Worm (Caenorhabditis elegans) whole organism, young adult: ENCODE data around the gene srt-63.

ENCODE experiments used
- B0019.2 ChIP-seq: fragments of 200-800 bp; sonication (Bioruptor generic); conservative IDR thresholded peaks from 2 replicates; pipeline ENCODE4 v1.3.6; 2022; ENCODE audit warnings: missing genetic modification reagents, missing genetic modification characterization, missing compliant biosample characterization
- B0035.1 ChIP-seq: sonication (generic microtip); optimal IDR thresholded peaks from 2 replicates; lab custom pipeline; 2016; ENCODE audit warnings: missing genetic modification characterization, mild to moderate bottlenecking, missing compliant biosample characterization, missing genotype, missing genetic modification reagents
- B0336.3 ChIP-seq: fragments of 200-800 bp; sonication (Bioruptor generic); IDR thresholded peaks from 2 replicates; pipeline ENCODE4 v1.3.6; 2022; ENCODE audit warnings: missing genetic modification characterization, missing compliant biosample characterization
- F57A8.1 ChIP-seq: fragments of 200-800 bp; sonication (Bioruptor generic); optimal IDR thresholded peaks from 2 replicates; lab custom pipeline; 2018; ENCODE audit warnings: mild to moderate bottlenecking, missing genetic modification characterization, moderate library complexity, missing compliant biosample characterization
- K11D2.4 ChIP-seq: fragments of 200-800 bp; sonication (Bioruptor generic); IDR thresholded peaks from 2 replicates; pipeline ENCODE4 v1.3.6; 2022; ENCODE audit warnings: missing genetic modification reagents, missing genetic modification characterization, missing compliant biosample characterization
- K12H6.12 ChIP-seq: fragments of 200-800 bp; sonication (Bioruptor generic); optimal IDR thresholded peaks from 2 replicates; lab custom pipeline; 2018; ENCODE audit warnings: mild to moderate bottlenecking, missing genetic modification characterization, missing compliant biosample characterization
- T26A5.8 ChIP-seq: sonication (generic microtip); optimal IDR thresholded peaks from 2 replicates; lab custom pipeline; 2016; ENCODE audit warnings: missing genetic modification characterization, missing compliant biosample characterization
- Y79H2A.3 ChIP-seq: fragments of 200-800 bp; sonication (Bioruptor generic); conservative IDR thresholded peaks from 2 replicates; pipeline ENCODE4 v1.3.6; 2022; ENCODE audit warnings: missing genetic modification reagents, missing genetic modification characterization, missing compliant biosample characterization
- ZK185.1 ChIP-seq: sonication (generic microtip); optimal IDR thresholded peaks from 2 replicates; lab custom pipeline; 2016; ENCODE audit warnings: mild to moderate bottlenecking, missing genetic modification characterization, missing compliant biosample characterization; ENCODE audit not compliant: poor library complexity, severe bottlenecking
- akir-1 ChIP-seq: fragments of 200-800 bp; sonication (Bioruptor generic); optimal IDR thresholded peaks from 2 replicates; lab custom pipeline; 2018; ENCODE audit warnings: mild to moderate bottlenecking, missing genetic modification characterization, moderate library complexity, missing compliant biosample characterization
- attf-3 ChIP-seq: fragments of 200-800 bp; sonication (Bioruptor generic); conservative IDR thresholded peaks from 2 replicates; pipeline ENCODE4 v1.3.6; 2022; ENCODE audit warnings: missing genetic modification reagents, missing genetic modification characterization, missing compliant biosample characterization
- bed-2 ChIP-seq: fragments of 200-800 bp; sonication (Bioruptor generic); IDR thresholded peaks from 2 replicates; pipeline ENCODE4 v1.3.6; 2022; ENCODE audit warnings: missing genetic modification reagents, missing genetic modification characterization, missing compliant biosample characterization
- cebp-2 ChIP-seq: fragments of 200-800 bp; sonication (Bioruptor generic); IDR thresholded peaks from 2 replicates; pipeline ENCODE4 v1.3.6; 2022; ENCODE audit warnings: missing genetic modification characterization, missing compliant biosample characterization
- ceh-27 ChIP-seq: fragments of 200-800 bp; sonication (Bioruptor generic); optimal IDR thresholded peaks from 2 replicates; lab custom pipeline; 2018; ENCODE audit warnings: mild to moderate bottlenecking, missing genetic modification characterization, moderate library complexity, missing compliant biosample characterization
- ceh-40 ChIP-seq: fragments of 200-800 bp; sonication (Bioruptor generic); IDR thresholded peaks from 2 replicates; pipeline ENCODE4 v1.3.6; 2022; ENCODE audit warnings: missing genetic modification characterization, missing compliant biosample characterization
- chd-7 ChIP-seq: sonication (generic microtip); optimal IDR thresholded peaks from 2 replicates; lab custom pipeline; 2016; ENCODE audit warnings: mild to moderate bottlenecking, missing genetic modification characterization, moderate library complexity, missing compliant biosample characterization
- dpl-1 ChIP-seq: fragments of 150-350 bp; optimal IDR thresholded peaks from 2 replicates; lab custom pipeline; 2014; ENCODE audit warnings: missing biosample characterization, missing genetic modification reagents, missing genetic modification characterization
- egrh-3 ChIP-seq: fragments of 200-800 bp; sonication (Bioruptor generic); IDR thresholded peaks from 2 replicates; pipeline ENCODE4 v1.3.6; 2022; ENCODE audit warnings: missing genetic modification reagents, missing genetic modification characterization, missing compliant biosample characterization
- fkh-3 ChIP-seq: sonication (generic microtip); optimal IDR thresholded peaks from 2 replicates; lab custom pipeline; 2016; ENCODE audit warnings: mild to moderate bottlenecking, missing genetic modification characterization, missing compliant biosample characterization
- gei-17 ChIP-seq: fragments of 200-800 bp; sonication (Bioruptor generic); optimal IDR thresholded peaks from 2 replicates; lab custom pipeline; 2018; ENCODE audit warnings: mild to moderate bottlenecking, missing genetic modification characterization, missing compliant biosample characterization
- hlh-26 ChIP-seq: fragments of 200-800 bp; sonication (Bioruptor generic); conservative IDR thresholded peaks from 2 replicates; pipeline ENCODE4 v1.3.6; 2022; ENCODE audit warnings: missing genetic modification reagents, missing genetic modification characterization, missing compliant biosample characterization
- hmg-1.2 ChIP-seq: fragments of 200-800 bp; sonication (Bioruptor generic); IDR thresholded peaks from 2 replicates; pipeline ENCODE4 v1.3.6; 2022; ENCODE audit warnings: missing genetic modification reagents, missing genetic modification characterization, missing compliant biosample characterization
- hmg-20 ChIP-seq: fragments of 200-800 bp; sonication (Bioruptor generic); IDR thresholded peaks from 2 replicates; pipeline ENCODE4 v1.3.6; 2022; ENCODE audit warnings: missing genetic modification reagents, missing genetic modification characterization, missing compliant biosample characterization
- lin-35 ChIP-seq, 3 experiments: fragments of 150-350 bp in 2 of 3; sonication (generic microtip) in 1 of 3; optimal IDR thresholded peaks; 2 replicates each; lab custom pipeline; 2014 to 2018; ENCODE audit warnings: missing biosample characterization in 3 of 3, missing genetic modification characterization in 3 of 3, missing genetic modification reagents in 3 of 3
- lir-1 ChIP-seq: fragments of 200-800 bp; sonication (Bioruptor generic); conservative IDR thresholded peaks from 2 replicates; pipeline ENCODE4 v1.3.6; 2022; ENCODE audit warnings: missing genetic modification reagents, missing genetic modification characterization, missing compliant biosample characterization
- lsl-1 ChIP-seq: fragments of 200-800 bp; sonication (Bioruptor generic); optimal IDR thresholded peaks from 2 replicates; lab custom pipeline; 2018; ENCODE audit warnings: mild to moderate bottlenecking, missing genetic modification characterization, moderate library complexity, missing compliant biosample characterization
- madf-8 ChIP-seq: fragments of 200-800 bp; sonication (Bioruptor generic); conservative IDR thresholded peaks from 2 replicates; pipeline ENCODE4 v1.3.6; 2022; ENCODE audit warnings: missing genetic modification reagents, missing genetic modification characterization, missing compliant biosample characterization
- nfya-2 ChIP-seq: fragments of 200-800 bp; sonication (Bioruptor generic); IDR thresholded peaks from 2 replicates; pipeline ENCODE4 v1.3.6; 2022; ENCODE audit warnings: missing genetic modification reagents, missing genetic modification characterization, missing compliant biosample characterization
- nhr-80 ChIP-seq: sonication (generic microtip); optimal IDR thresholded peaks from 2 replicates; lab custom pipeline; 2016; ENCODE audit warnings: missing genetic modification characterization, missing compliant biosample characterization
- nhr-90 ChIP-seq: sonication (generic microtip); optimal IDR thresholded peaks from 2 replicates; lab custom pipeline; 2016; ENCODE audit warnings: missing genotype, mild to moderate bottlenecking, missing genetic modification characterization, missing compliant biosample characterization
- sdz-38 ChIP-seq: sonication (generic microtip); optimal IDR thresholded peaks from 2 replicates; lab custom pipeline; 2016; ENCODE audit warnings: missing genotype, missing genetic modification characterization, missing compliant biosample characterization
- sea-2 ChIP-seq: fragments of 200-800 bp; sonication (Bioruptor generic); IDR thresholded peaks from 2 replicates; pipeline ENCODE4 v1.3.6; 2022; ENCODE audit warnings: missing genetic modification characterization, missing compliant biosample characterization
- snpc-3.4 ChIP-seq: sonication (generic microtip); optimal IDR thresholded peaks from 2 replicates; lab custom pipeline; 2017; ENCODE audit warnings: missing genetic modification characterization, mild to moderate bottlenecking, missing compliant biosample characterization, antibody characterized with exemption, moderate library complexity, missing genotype, missing genetic modification reagents
- snpc-4 ChIP-seq, 5 experiments: fragments of 150-350 bp in 1 of 5; sonication (generic microtip) in 4 of 5; optimal IDR thresholded peaks; 2 replicates each; lab custom pipeline; 2014 to 2018; ENCODE audit warnings: missing genetic modification characterization in 5 of 5, missing biosample characterization in 3 of 5, antibody characterized with exemption in 2 of 5, mild to moderate bottlenecking in 2 of 5, missing compliant biosample characterization in 2 of 5, missing genotype in 2 of 5, moderate library complexity in 2 of 5, missing genetic modification reagents in 1 of 5
- tbp1 ChIP-seq: fragments of 200-800 bp; sonication (Bioruptor generic); optimal IDR thresholded peaks from 2 replicates; lab custom pipeline; 2018; ENCODE audit warnings: mild to moderate bottlenecking, missing genetic modification characterization, missing compliant biosample characterization
- xnd-1 ChIP-seq: sonication (generic microtip); optimal IDR thresholded peaks from 2 replicates; lab custom pipeline; 2016; ENCODE audit warnings: missing genotype, missing genetic modification reagents, missing genetic modification characterization, missing compliant biosample characterization
- zfh-2 ChIP-seq: fragments of 200-800 bp; sonication (Bioruptor generic); conservative IDR thresholded peaks from 2 replicates; pipeline ENCODE4 v1.3.6; 2022; ENCODE audit warnings: missing genetic modification reagents, missing genetic modification characterization, missing compliant biosample characterization
- ztf-22 ChIP-seq: fragments of 200-800 bp; sonication (Bioruptor generic); optimal IDR thresholded peaks from 2 replicates; lab custom pipeline; 2018; ENCODE audit warnings: mild to moderate bottlenecking, missing genetic modification characterization, moderate library complexity, missing compliant biosample characterization
- ztf-6 ChIP-seq: fragments of 200-800 bp; sonication (Bioruptor generic); IDR thresholded peaks from 2 replicates; pipeline ENCODE4 v1.3.6; 2022; ENCODE audit warnings: missing genetic modification reagents, missing genetic modification characterization, missing compliant biosample characterization

The srt-63 gene

DNA sequence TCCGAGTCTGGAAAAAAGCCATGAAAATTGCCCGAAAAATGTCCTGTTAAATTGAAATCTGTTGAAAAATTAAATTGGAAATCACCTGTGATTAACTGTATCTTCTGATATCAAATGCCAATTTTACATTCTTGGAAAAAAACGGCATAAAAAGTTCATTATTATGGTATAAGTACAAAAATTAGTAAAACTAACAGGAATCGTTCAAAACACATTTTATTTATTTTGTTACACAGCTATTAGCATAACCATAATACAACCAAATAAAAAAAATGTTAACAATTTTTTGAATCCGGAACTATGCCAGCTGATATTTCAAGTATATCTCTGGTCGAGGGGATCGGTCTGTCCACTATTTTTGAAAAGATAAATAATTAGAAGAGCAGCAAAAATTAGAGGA is 25.4 kb downstream of the srt-63 start, which contains the start of gene K08D9.10:
TSS of gene K08D9.10 (plus strand) at position 301 of the 400 bp plus-strand sequence.
- no peak for TF ChIP-seq Y79H2A.3 (GFP tag; lab: Robert Waterston, UW)
- TF ChIP-seq tbp1 (GFP tag; lab: Kevin White, UChicago), result no peak
- no peak for TF ChIP-seq K12H6.12 (tag; lab: Kevin White, UChicago)
- no peak for TF ChIP-seq chd-7 (tag; lab: Kevin White, UChicago)
- TF ChIP-seq B0035.1 (tag; lab: Kevin White, UChicago), result no peak
- TF ChIP-seq gei-17 (GFP tag; lab: Kevin White, UChicago), result no peak
- TF ChIP-seq ztf-22 (GFP tag; lab: Kevin White, UChicago), result no peak
- TF ChIP-seq ztf-6 (GFP tag; lab: Robert Waterston, UW), result no peak
- no peak for TF ChIP-seq B0019.2 (GFP tag; lab: Robert Waterston, UW)
- no peak for TF ChIP-seq attf-3 (GFP tag; lab: Robert Waterston, UW)
- no peak for TF ChIP-seq hlh-26 (GFP tag; lab: Robert Waterston, UW)
- TF ChIP-seq fkh-3 (tag; lab: Kevin White, UChicago), result no peak
- no peak for TF ChIP-seq lir-1

DNA sequence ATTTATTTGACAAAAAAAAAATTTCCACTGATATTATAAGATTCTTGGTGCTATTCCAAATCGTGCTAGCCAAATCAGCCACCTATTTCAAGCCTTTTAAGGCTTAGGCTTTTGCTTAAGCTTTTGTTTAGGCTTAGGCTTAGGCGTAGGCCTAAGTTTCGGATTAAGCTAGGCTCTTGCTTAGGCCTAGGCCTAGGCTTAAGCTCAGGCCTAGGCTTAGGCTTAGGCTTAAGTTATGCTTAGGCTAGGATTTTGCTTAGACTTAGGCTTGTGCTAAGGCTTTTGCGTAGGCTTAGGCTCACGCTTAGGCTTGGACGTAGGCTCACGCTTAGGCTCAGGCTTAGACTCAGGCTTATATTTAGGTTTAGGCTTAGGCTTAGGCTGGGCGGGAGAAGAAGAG is 25.8 kb downstream of the srt-63 start:
- TF ChIP-seq madf-8 (GFP tag; lab: Robert Waterston, UW) (no peak), akir-1 (GFP tag; lab: Kevin White, UChicago) (no peak), snpc-4 (GFP tag; optimal IDR thresholded peaks at IDR 0.05; lab: Kevin White, UChicago) (no peak), snpc-4 (tag; optimal IDR thresholded peaks at IDR 0.05; lab: Kevin White, UChicago) (no peak), dpl-1 (no peak), B0019.2 (GFP tag; lab: Robert Waterston, UW) (no peak), nfya-2 (GFP tag; lab: Robert Waterston, UW) (no peak), zfh-2 (no peak), K11D2.4 (GFP tag; lab: Robert Waterston, UW) (no peak), lsl-1 (GFP tag; lab: Kevin White, UChicago) (no peak), ZK185.1 (no peak), ceh-40 (no peak), sdz-38 (tag; lab: Kevin White, UChicago) (no peak), hmg-20 (GFP tag; lab: Robert Waterston, UW) (no peak), xnd-1 (tag; lab: Kevin White, UChicago) (no peak), gei-17 (GFP tag; lab: Kevin White, UChicago) (no peak), F57A8.1 (GFP tag; lab: Kevin White, UChicago) (no peak)

DNA sequence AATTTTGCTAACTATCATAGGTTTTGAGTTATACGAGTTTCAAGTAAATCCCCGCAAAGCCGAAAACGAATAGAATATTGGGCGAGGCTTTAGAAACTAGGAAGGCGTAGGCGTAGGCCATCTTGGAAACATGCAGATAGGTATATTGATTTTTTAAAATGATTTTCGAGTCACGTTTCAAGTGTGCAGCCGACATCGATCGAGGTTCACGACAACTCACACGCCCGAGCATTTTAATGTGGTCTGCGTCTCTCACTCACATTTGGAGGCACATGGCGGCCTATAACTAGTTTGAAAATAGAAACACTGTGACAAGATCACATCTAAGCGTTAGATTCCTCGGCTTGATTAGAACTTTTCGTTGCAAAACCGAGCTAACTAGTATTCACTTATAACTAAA is 28.6 kb downstream of the srt-63 start, which contains the start of gene K08D9.2:
TSS of gene K08D9.2 (plus strand) at position 301 of the 400 bp plus-strand sequence.
- no peak for TF ChIP-seq snpc-3.4 (tag; lab: Kevin White, UChicago)
- TF ChIP-seq bed-2 (GFP tag; lab: Robert Waterston, UW), result no peak
- no peak for TF ChIP-seq hmg-1.2 (GFP tag; lab: Robert Waterston, UW)
- no peak for TF ChIP-seq T26A5.8
- no peak for TF ChIP-seq snpc-4 (GFP tag; optimal IDR thresholded peaks at IDR 0.05; lab: Kevin White, UChicago)
- no peak for TF ChIP-seq snpc-4 (tag; optimal IDR thresholded peaks at IDR 0.05; lab: Kevin White, UChicago)
- TF ChIP-seq nhr-80, result no peak
- TF ChIP-seq ceh-27 (GFP tag; lab: Kevin White, UChicago), result no peak
- TF ChIP-seq egrh-3, result no peak
- TF ChIP-seq cebp-2 (GFP tag; lab: Robert Waterston, UW), result no peak
- TF ChIP-seq B0336.3 (GFP tag; lab: Robert Waterston, UW), result no peak
- TF ChIP-seq nhr-90 (tag; lab: Kevin White, UChicago), result no peak
- no peak for TF ChIP-seq sea-2 (GFP tag; lab: Robert Waterston, UW)
- TF ChIP-seq lin-35 (GFP tag; optimal IDR thresholded peaks at IDR 0.05; lab: Kevin White, UChicago), result no peak
